Worm (Caenorhabditis elegans) whole organism, L1 larva: ENCODE results near the gene M110.8.

Experiments used
- C16A3.4 ChIP-seq: fragments of 150-350 bp; optimal IDR thresholded peaks from 2 replicates; lab custom pipeline; 2014; ENCODE audit warnings: missing biosample characterization, missing genetic modification characterization
- C34B4.2 ChIP-seq: sonication (generic microtip); optimal IDR thresholded peaks from 2 replicates; lab custom pipeline; 2017; ENCODE audit warnings: mild to moderate bottlenecking, missing genetic modification characterization, missing compliant biosample characterization
- aha-1 ChIP-seq: fragments of 150-350 bp; optimal IDR thresholded peaks from 2 replicates; lab custom pipeline; 2014; ENCODE audit warnings: missing biosample characterization, missing genetic modification characterization
- alr-1 ChIP-seq: fragments of 200-800 bp; sonication (Bioruptor generic); optimal IDR thresholded peaks from 2 replicates; lab custom pipeline; 2018; ENCODE audit warnings: borderline replicate concordance, mild to moderate bottlenecking, missing genetic modification characterization, missing compliant biosample characterization
- aly-2 ChIP-seq: fragments of 150-350 bp; optimal IDR thresholded peaks from 2 replicates; lab custom pipeline; 2014; ENCODE audit warnings: missing biosample characterization, missing genetic modification characterization
- ama-1 ChIP-seq: fragments of 150-350 bp; optimal IDR thresholded peaks from 2 replicates; lab custom pipeline; 2014
- blmp-1 ChIP-seq: fragments of 150-350 bp; optimal IDR thresholded peaks from 2 replicates; lab custom pipeline; 2014; ENCODE audit warnings: missing biosample characterization, missing genetic modification characterization
- ceh-8 ChIP-seq: fragments of 200-800 bp; sonication (Bioruptor generic); optimal IDR thresholded peaks from 2 replicates; lab custom pipeline; 2018; ENCODE audit warnings: mild to moderate bottlenecking, missing genetic modification characterization, moderate library complexity, missing compliant biosample characterization
- ceh-88 ChIP-seq: fragments of 200-800 bp; sonication (Bioruptor generic); IDR thresholded peaks from 2 replicates; pipeline ENCODE4 v1.3.6; 2022; ENCODE audit warnings: missing genetic modification characterization, missing compliant biosample characterization
- ceh-90 ChIP-seq: sonication (generic microtip); optimal IDR thresholded peaks from 2 replicates; lab custom pipeline; 2016; ENCODE audit warnings: missing genetic modification characterization, missing compliant biosample characterization
- ces-1 ChIP-seq: fragments of 150-350 bp; optimal IDR thresholded peaks from 2 replicates; lab custom pipeline; 2014; ENCODE audit warnings: missing biosample characterization, missing genetic modification reagents, missing genetic modification characterization
- dsc-1 ChIP-seq: sonication (generic microtip); optimal IDR thresholded peaks from 2 replicates; lab custom pipeline; 2016; ENCODE audit warnings: mild to moderate bottlenecking, missing genetic modification characterization, missing compliant biosample characterization
- efl-3 ChIP-seq: fragments of 200-800 bp; sonication (Bioruptor generic); optimal IDR thresholded peaks from 2 replicates; lab custom pipeline; 2018; ENCODE audit warnings: mild to moderate bottlenecking, missing genetic modification characterization, missing compliant biosample characterization
- egl-13 ChIP-seq: sonication (generic microtip); optimal IDR thresholded peaks from 2 replicates; lab custom pipeline; 2016; ENCODE audit warnings: missing genotype, missing genetic modification reagents, missing genetic modification characterization, missing compliant biosample characterization
- elt-3 ChIP-seq, 6 experiments: fragments of 150-350 bp in 1 of 6; sonication (generic microtip); optimal IDR thresholded peaks; 2 replicates each; lab custom pipeline; 2017 to 2018; ENCODE audit warnings: missing biosample characterization in 6 of 6, missing genetic modification characterization in 6 of 6, inconsistent platforms in 1 of 6
- fkh-8 ChIP-seq: sonication (generic microtip); optimal IDR thresholded peaks from 2 replicates; lab custom pipeline; 2016; ENCODE audit warnings: mild to moderate bottlenecking, missing genetic modification characterization, missing compliant biosample characterization
- grh-1 ChIP-seq: fragments of 200-800 bp; sonication (Bioruptor generic); IDR thresholded peaks from 2 replicates; pipeline ENCODE4 v1.3.6; 2022; ENCODE audit warnings: missing genetic modification reagents, missing genetic modification characterization, missing compliant biosample characterization
- hlh-17 ChIP-seq: fragments of 200-800 bp; sonication (Bioruptor generic); optimal IDR thresholded peaks from 2 replicates; lab custom pipeline; 2018; ENCODE audit warnings: missing genetic modification characterization, mild to moderate bottlenecking, missing compliant biosample characterization, moderate library complexity, borderline replicate concordance
- hpl-2 ChIP-seq: fragments of 150-350 bp; optimal IDR thresholded peaks from 2 replicates; lab custom pipeline; 2014; ENCODE audit warnings: missing biosample characterization, missing genetic modification reagents, missing genetic modification characterization
- isw-1 ChIP-seq: fragments of 200-800 bp; sonication (Bioruptor generic); IDR thresholded peaks from 2 replicates; pipeline ENCODE4 v1.3.6; 2022; ENCODE audit warnings: missing genetic modification characterization, missing compliant biosample characterization
- lin-35 ChIP-seq, 2 experiments: fragments of 150-350 bp; optimal IDR thresholded peaks; 2 replicates each; lab custom pipeline; 2014; ENCODE audit warnings: missing biosample characterization in 2 of 2, missing genetic modification characterization in 2 of 2, missing genetic modification reagents in 2 of 2
- lsy-2 ChIP-seq, 2 experiments: fragments of 150-350 bp; optimal IDR thresholded peaks; 2 replicates each; lab custom pipeline; 2014; ENCODE audit warnings: missing biosample characterization in 2 of 2, missing genetic modification characterization in 2 of 2
- mab-9 ChIP-seq: fragments of 200-800 bp; sonication (Bioruptor generic); IDR thresholded peaks from 2 replicates; pipeline ENCODE4 v1.3.6; 2022; ENCODE audit warnings: missing genetic modification reagents, missing genetic modification characterization, missing compliant biosample characterization
- nhr-11 ChIP-seq: fragments of 150-350 bp; optimal IDR thresholded peaks from 2 replicates; lab custom pipeline; 2014; ENCODE audit warnings: missing biosample characterization, missing genetic modification characterization
- nhr-47 ChIP-seq: sonication (generic microtip); optimal IDR thresholded peaks from 2 replicates; lab custom pipeline; 2016; ENCODE audit warnings: mild to moderate bottlenecking, missing genetic modification characterization, moderate library complexity, missing compliant biosample characterization
- nhr-76 ChIP-seq: sonication (generic microtip); optimal IDR thresholded peaks from 2 replicates; lab custom pipeline; 2017; ENCODE audit warnings: missing biosample characterization, missing genetic modification characterization
- nhr-84 ChIP-seq: sonication (generic microtip); optimal IDR thresholded peaks from 2 replicates; lab custom pipeline; 2017; ENCODE audit warnings: missing biosample characterization, missing genetic modification characterization
- nhr-90 ChIP-seq: sonication (generic microtip); optimal IDR thresholded peaks from 2 replicates; lab custom pipeline; 2016; ENCODE audit warnings: mild to moderate bottlenecking, missing genetic modification characterization, missing compliant biosample characterization; ENCODE audit not compliant: poor library complexity
- pag-3 ChIP-seq: sonication (generic microtip); optimal IDR thresholded peaks from 2 replicates; lab custom pipeline; 2017; ENCODE audit warnings: missing genetic modification characterization, mild to moderate bottlenecking, missing compliant biosample characterization, antibody characterized with exemption, borderline replicate concordance; ENCODE audit not compliant: insufficient read depth
- pax-3 ChIP-seq: fragments of 200-800 bp; sonication (Bioruptor generic); optimal IDR thresholded peaks from 2 replicates; lab custom pipeline; 2018; ENCODE audit warnings: mild to moderate bottlenecking, missing genetic modification characterization, moderate library complexity, missing compliant biosample characterization
- pqm-1 ChIP-seq: sonication (generic microtip); optimal IDR thresholded peaks from 3 replicates; lab custom pipeline; 2017; ENCODE audit warnings: missing biosample characterization, missing genetic modification characterization
- rnt-1 ChIP-seq: sonication (generic microtip); optimal IDR thresholded peaks from 2 replicates; lab custom pipeline; 2016; ENCODE audit warnings: mild to moderate bottlenecking, missing genetic modification characterization, moderate library complexity, missing compliant biosample characterization
- skn-1 ChIP-seq: fragments of 150-350 bp; optimal IDR thresholded peaks from 2 replicates; lab custom pipeline; 2014; ENCODE audit warnings: missing biosample characterization, missing genetic modification characterization
- snpc-4 ChIP-seq: fragments of 150-350 bp; optimal IDR thresholded peaks from 2 replicates; lab custom pipeline; 2014; ENCODE audit warnings: missing biosample characterization, missing genetic modification characterization
- snu-23 ChIP-seq: sonication (generic microtip); optimal IDR thresholded peaks from 2 replicates; lab custom pipeline; 2016; ENCODE audit warnings: missing genetic modification characterization, missing compliant biosample characterization
- sup-37 ChIP-seq: fragments of 200-800 bp; sonication (Bioruptor generic); optimal IDR thresholded peaks from 2 replicates; lab custom pipeline; 2018; ENCODE audit warnings: mild to moderate bottlenecking, missing genetic modification characterization, missing compliant biosample characterization
- swsn-7 ChIP-seq: sonication (generic microtip); optimal IDR thresholded peaks from 2 replicates; lab custom pipeline; 2016; ENCODE audit warnings: missing genetic modification characterization, missing compliant biosample characterization
- tlp-1 ChIP-seq: fragments of 150-350 bp; optimal IDR thresholded peaks from 2 replicates; lab custom pipeline; 2014; ENCODE audit warnings: missing biosample characterization, missing genetic modification characterization
- unc-30 ChIP-seq: sonication (generic microtip); optimal IDR thresholded peaks from 2 replicates; lab custom pipeline; 2017; ENCODE audit warnings: missing biosample characterization, missing genetic modification characterization
- vab-15 ChIP-seq: sonication (generic microtip); optimal IDR thresholded peaks from 2 replicates; lab custom pipeline; 2017; ENCODE audit warnings: missing genotype, mild to moderate bottlenecking, missing genetic modification characterization, missing compliant biosample characterization
- ztf-4 ChIP-seq: fragments of 150-350 bp; optimal IDR thresholded peaks from 2 replicates; lab custom pipeline; 2014; ENCODE audit warnings: missing biosample characterization, missing genetic modification characterization

M110.8 gene

ce11 chrII:8157991-8158390 lies 51.4 kb downstream of the M110.8 start, which contains the start of gene pch-2 (continued):
- TF ChIP-seq mab-9 (GFP tag; lab: Robert Waterston, UW) = no peak
- TF ChIP-seq ceh-88 = no peak
- peak; percentile 32 for TF ChIP-seq skn-1
- TF ChIP-seq C16A3.4 = peak; percentile 74
- no peak for TF ChIP-seq nhr-11 (tag; lab: Kevin White, UChicago)
- peak; percentile 48 for TF ChIP-seq swsn-7 (tag; lab: Kevin White, UChicago)
- TF ChIP-seq snpc-4 (tag; lab: Kevin White, UChicago) = no peak
- no peak for TF ChIP-seq ama-1
- TF ChIP-seq grh-1 (GFP tag; lab: Robert Waterston, UW) = no peak
- TF ChIP-seq hpl-2 (GFP tag; lab: Kevin White, UChicago) = no peak
- no peak for TF ChIP-seq aha-1 (tag; lab: Kevin White, UChicago)
- TF ChIP-seq isw-1 = peak; percentile 29; the same call in 1 of the 2 replicates
- TF ChIP-seq ztf-4 (tag; lab: Kevin White, UChicago) = no peak
- peak; percentile 62 for TF ChIP-seq fkh-8 (tag; lab: Kevin White, UChicago)
- no peak for TF ChIP-seq pqm-1 (tag; lab: Kevin White, UChicago)
- TF ChIP-seq pag-3 (tag; lab: Kevin White, UChicago) = no peak
- no peak for TF ChIP-seq nhr-76 (tag; lab: Kevin White, UChicago)
- TF ChIP-seq hlh-17 (GFP tag; lab: Kevin White, UChicago) = no peak
- no peak for TF ChIP-seq ceh-90 (tag; lab: Kevin White, UChicago)
- peak; percentile 78 to 93 for TF ChIP-seq lin-35 (GFP tag; optimal IDR thresholded peaks at IDR 0.05; lab: Kevin White, UChicago)
- no peak for TF ChIP-seq unc-30
- peak; percentile 60 for TF ChIP-seq blmp-1 (tag; lab: Kevin White, UChicago)
- peak in 1 of 6 experiments; percentile 59 for TF ChIP-seq elt-3 (tag; optimal IDR thresholded peaks at IDR 0.05; lab: Kevin White, UChicago)
- no peak for TF ChIP-seq vab-15
- TF ChIP-seq efl-3 (GFP tag; lab: Kevin White, UChicago) = no peak
- TF ChIP-seq ces-1 (GFP tag; lab: Kevin White, UChicago) = no peak
- no peak for TF ChIP-seq ceh-8 (GFP tag; lab: Kevin White, UChicago)
- TF ChIP-seq alr-1 = no peak
- TF ChIP-seq dsc-1 (tag; lab: Kevin White, UChicago) = no peak
- TF ChIP-seq sup-37 = no peak
- TF ChIP-seq aly-2 (tag; lab: Kevin White, UChicago) = no peak
- no peak for TF ChIP-seq egl-13 (tag; lab: Kevin White, UChicago)
- TF ChIP-seq tlp-1 = no peak
- peak; percentile 67 for TF ChIP-seq nhr-47 (tag; lab: Kevin White, UChicago)
- TF ChIP-seq nhr-90 (tag; lab: Kevin White, UChicago) = peak; percentile 48
- peak; percentile 80 to 93 for TF ChIP-seq lsy-2 (tag; optimal IDR thresholded peaks at IDR 0.05; lab: Kevin White, UChicago)
- peak; percentile 65 for TF ChIP-seq snu-23
- TF ChIP-seq rnt-1 (tag; lab: Kevin White, UChicago) = peak; percentile 66
- no peak for TF ChIP-seq pax-3
- TF ChIP-seq C34B4.2 = no peak
- no peak for TF ChIP-seq nhr-84 (tag; lab: Kevin White, UChicago)
